Worm (Caenorhabditis elegans) whole organism, mixed stage, embryonic: ENCODE data around the gene srv-27.

Experiments used
- blmp-1 ChIP-seq: fragments of 150-350 bp; optimal IDR thresholded peaks from 2 replicates; lab custom pipeline; 2014; ENCODE audit warnings: missing biosample characterization, missing genetic modification characterization
- ces-1 ChIP-seq: fragments of 150-350 bp; optimal IDR thresholded peaks from 2 replicates; lab custom pipeline; 2014; ENCODE audit warnings: missing biosample characterization, missing genetic modification reagents, missing genetic modification characterization
- cnd-1 ChIP-seq: fragments of 200-800 bp; sonication (Bioruptor generic); optimal IDR thresholded peaks from 2 replicates; lab custom pipeline; 2018; ENCODE audit warnings: mild to moderate bottlenecking, missing genetic modification characterization, missing compliant biosample characterization
- flh-1 ChIP-seq: fragments of 200-800 bp; sonication (Bioruptor generic); optimal IDR thresholded peaks from 2 replicates; lab custom pipeline; 2018; ENCODE audit warnings: mild to moderate bottlenecking, missing genetic modification characterization, moderate library complexity, missing compliant biosample characterization
- hlh-1 ChIP-seq: fragments of 150-350 bp; optimal IDR thresholded peaks from 2 replicates; lab custom pipeline; 2014; ENCODE audit warnings: missing biosample characterization, missing genetic modification reagents, missing genetic modification characterization
- lin-13 ChIP-seq: fragments of 150-350 bp; optimal IDR thresholded peaks from 2 replicates; lab custom pipeline; 2014; ENCODE audit warnings: missing biosample characterization, missing genetic modification characterization
- mab-5 ChIP-seq: fragments of 150-350 bp; optimal IDR thresholded peaks from 2 replicates; lab custom pipeline; 2014; ENCODE audit warnings: missing biosample characterization, missing genetic modification characterization
- nhr-12 ChIP-seq: fragments of 150-350 bp; optimal IDR thresholded peaks from 2 replicates; lab custom pipeline; 2014; ENCODE audit warnings: missing biosample characterization, missing genetic modification characterization
- nhr-237 ChIP-seq: fragments of 150-350 bp; optimal IDR thresholded peaks from 2 replicates; lab custom pipeline; 2014; ENCODE audit warnings: missing biosample characterization, missing genetic modification characterization
- nhr-28 ChIP-seq: fragments of 150-350 bp; optimal IDR thresholded peaks from 2 replicates; lab custom pipeline; 2014; ENCODE audit warnings: missing biosample characterization, missing genetic modification characterization
- pha-4 ChIP-seq: fragments of 150-350 bp; optimal IDR thresholded peaks from 2 replicates; lab custom pipeline; 2018; ENCODE audit warnings: missing biosample characterization, missing genetic modification reagents, missing genetic modification characterization
- snpc-4 ChIP-seq: fragments of 150-350 bp; optimal IDR thresholded peaks from 2 replicates; lab custom pipeline; 2014; ENCODE audit warnings: missing biosample characterization, missing genetic modification characterization
- unc-62 ChIP-seq: fragments of 150-350 bp; optimal IDR thresholded peaks from 2 replicates; lab custom pipeline; 2014; ENCODE audit warnings: missing biosample characterization, missing genetic modification reagents, missing genetic modification characterization

DNA sequence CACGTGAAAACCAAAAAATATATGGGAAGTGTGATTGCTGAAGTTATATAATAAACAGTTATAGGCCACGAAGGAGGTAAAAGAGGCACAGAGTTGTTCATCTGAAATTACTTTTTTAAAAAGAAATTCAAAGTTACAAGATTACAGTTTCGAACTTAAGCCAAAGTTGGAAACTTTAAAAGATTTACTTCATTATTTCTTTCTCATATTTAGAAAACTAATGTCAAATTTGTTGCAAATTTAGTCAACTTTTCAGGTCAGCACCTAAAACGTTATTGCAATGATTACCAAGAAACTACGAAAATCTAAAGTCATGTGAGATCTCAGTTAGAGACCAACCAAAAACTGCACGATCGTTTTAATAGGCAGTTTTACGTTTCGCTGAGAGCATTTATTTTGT, 5.5 kb upstream of the srv-27 start, which contains the start of gene srv-25:
- TF ChIP-seq mab-5 (tag; lab: Kevin White, UChicago) (no peak), nhr-28 (tag; lab: Kevin White, UChicago) (no peak), lin-13 (no peak), snpc-4 (no peak), blmp-1 (tag; lab: Kevin White, UChicago) (no peak), flh-1 (GFP tag; lab: Kevin White, UChicago) (no peak), pha-4 (tag; lab: Kevin White, UChicago) (no peak), unc-62 (GFP tag; lab: Kevin White, UChicago) (no peak), nhr-237 (tag; lab: Kevin White, UChicago) (no peak), cnd-1 (tag; lab: Kevin White, UChicago) (no peak), ces-1 (GFP tag; lab: Kevin White, UChicago) (no peak), hlh-1 (tag; lab: Kevin White, UChicago) (no peak), nhr-12 (tag; lab: Kevin White, UChicago) (no peak)
